Worm (Caenorhabditis elegans) whole organism, L3 larva: ENCODE measurements around the gene sri-21.

Experiments
- R02D3.7 ChIP-seq: fragments of 150-350 bp; optimal IDR thresholded peaks from 2 replicates; lab custom pipeline; 2014; ENCODE audit warnings: missing biosample characterization, missing genetic modification characterization
- fos-1 ChIP-seq: fragments of 150-350 bp; optimal IDR thresholded peaks from 2 replicates; lab custom pipeline; 2014; ENCODE audit warnings: missing biosample characterization, missing genetic modification characterization
- hmg-11 ChIP-seq: sonication (generic microtip); optimal IDR thresholded peaks from 2 replicates; lab custom pipeline; 2016; ENCODE audit warnings: missing genetic modification characterization, missing compliant biosample characterization
- jun-1 ChIP-seq: fragments of 150-350 bp; optimal IDR thresholded peaks from 2 replicates; lab custom pipeline; 2014; ENCODE audit warnings: missing biosample characterization, missing genetic modification reagents, missing genetic modification characterization
- mdl-1 ChIP-seq: fragments of 150-350 bp; optimal IDR thresholded peaks from 2 replicates; lab custom pipeline; 2014; ENCODE audit warnings: missing biosample characterization, missing genetic modification characterization
- nfya-1 ChIP-seq: sonication (generic microtip); optimal IDR thresholded peaks from 2 replicates; lab custom pipeline; 2017; ENCODE audit warnings: missing genetic modification characterization, mild to moderate bottlenecking, missing compliant biosample characterization, antibody characterized with exemption, moderate library complexity; ENCODE audit not compliant: insufficient read depth
- nhr-237 ChIP-seq: fragments of 150-350 bp; optimal IDR thresholded peaks from 2 replicates; lab custom pipeline; 2014; ENCODE audit warnings: missing biosample characterization, missing genetic modification characterization
- nhr-43 ChIP-seq: sonication (generic microtip); optimal IDR thresholded peaks from 2 replicates; lab custom pipeline; 2016; ENCODE audit warnings: mild to moderate bottlenecking, missing genetic modification characterization, missing compliant biosample characterization; ENCODE audit not compliant: poor library complexity, severe bottlenecking
- nhr-76 ChIP-seq: fragments of 150-350 bp; sonication (generic microtip); optimal IDR thresholded peaks from 5 replicates; lab custom pipeline; 2014; ENCODE audit warnings: missing biosample characterization, missing genetic modification characterization
- nhr-77 ChIP-seq: fragments of 150-350 bp; optimal IDR thresholded peaks from 2 replicates; lab custom pipeline; 2014; ENCODE audit warnings: missing biosample characterization, missing genetic modification characterization
- pqm-1 ChIP-seq: fragments of 150-350 bp; optimal IDR thresholded peaks from 2 replicates; lab custom pipeline; 2017; ENCODE audit warnings: missing biosample characterization, missing genetic modification characterization, inconsistent platforms
- skn-1 ChIP-seq: fragments of 150-350 bp; optimal IDR thresholded peaks from 2 replicates; lab custom pipeline; 2014; ENCODE audit warnings: missing biosample characterization, missing genetic modification characterization
- ztf-11 ChIP-seq: fragments of 150-350 bp; optimal IDR thresholded peaks from 2 replicates; lab custom pipeline; 2014; ENCODE audit warnings: missing biosample characterization, missing genetic modification characterization

DNA sequence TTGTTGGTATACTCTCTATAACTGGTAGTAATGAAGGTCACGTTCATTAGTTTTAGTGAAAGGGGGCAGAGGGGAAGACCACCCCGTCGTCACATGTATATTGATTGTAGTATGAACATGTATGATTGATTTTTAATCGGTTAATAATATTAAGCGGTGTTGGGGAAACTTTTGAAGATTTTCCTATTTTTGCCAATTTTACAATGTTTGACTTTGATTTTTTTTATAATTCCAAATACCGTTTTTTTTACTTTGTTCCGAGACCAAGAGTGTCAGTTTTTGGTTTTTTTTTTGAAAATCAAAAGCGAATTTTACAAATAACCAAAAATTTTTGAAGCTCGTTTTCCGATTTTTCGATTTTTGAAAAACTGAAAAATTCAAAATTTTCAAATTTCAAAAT lies 14.4 kb upstream of the sri-21 start, which contains the start of gene nhr-221:
- TF ChIP-seq nfya-1 (tag; lab: Kevin White, UChicago) = no peak
- no peak for TF ChIP-seq ztf-11
- TF ChIP-seq nhr-77 = no peak
- no peak for TF ChIP-seq nhr-237 (tag; lab: Kevin White, UChicago)
- no peak for TF ChIP-seq hmg-11
- no peak for TF ChIP-seq fos-1 (tag; lab: Kevin White, UChicago)
- TF ChIP-seq nhr-43 (tag; lab: Kevin White, UChicago) = no peak
- TF ChIP-seq pqm-1 (tag; lab: Kevin White, UChicago) = no peak
- no peak for TF ChIP-seq jun-1 (tag; lab: Kevin White, UChicago)
- no peak for TF ChIP-seq skn-1 (tag; lab: Kevin White, UChicago)
- no peak for TF ChIP-seq R02D3.7 (tag; lab: Kevin White, UChicago)
- TF ChIP-seq mdl-1 = no peak
- TF ChIP-seq nhr-76 (tag; lab: Kevin White, UChicago) = no peak
